Worm (Caenorhabditis elegans): Measurements from ENCODE around the gene F26D2.3.

F26D2.3 gene

ce11 chrV:16395739-16396138, 12.0 kb upstream of the F26D2.3 start, which contains the start of gene F13A7.12:
F13A7.12 (plus strand) TSS chrV:16396039.
- TF ChIP-seq unc-39 (tag; optimal IDR thresholded peaks at IDR 0.05) (no peak), snpc-4 (tag; optimal IDR thresholded peaks at IDR 0.05) (no peak), nhr-28 (tag; optimal IDR thresholded peaks at IDR 0.05) (no peak), vab-7 (GFP tag; IDR thresholded peaks at IDR 0.05) (no peak), Y5F2A.4 (GFP tag; optimal IDR thresholded peaks at IDR 0.05) (no peak), lin-1 (GFP tag; IDR thresholded peaks at IDR 0.05) (no peak), nhr-6 (tag; optimal IDR thresholded peaks at IDR 0.05) (no peak), daf-19 (GFP tag; conservative IDR thresholded peaks at IDR 0.05) (no peak), D1046.2 (GFP tag; IDR thresholded peaks at IDR 0.05) (no peak), rbr-2 (tag; optimal IDR thresholded peaks at IDR 0.05) (no peak), hlh-11 (tag; optimal IDR thresholded peaks at IDR 0.05) (no peak), T26A8.4 (GFP tag; IDR thresholded peaks at IDR 0.05) (no peak), arid-1 (GFP tag; conservative IDR thresholded peaks at IDR 0.05) (no peak), daf-8 (GFP tag; IDR thresholded peaks at IDR 0.05) (no peak), unc-130 (GFP tag; optimal IDR thresholded peaks at IDR 0.05) (no peak)

DNA sequence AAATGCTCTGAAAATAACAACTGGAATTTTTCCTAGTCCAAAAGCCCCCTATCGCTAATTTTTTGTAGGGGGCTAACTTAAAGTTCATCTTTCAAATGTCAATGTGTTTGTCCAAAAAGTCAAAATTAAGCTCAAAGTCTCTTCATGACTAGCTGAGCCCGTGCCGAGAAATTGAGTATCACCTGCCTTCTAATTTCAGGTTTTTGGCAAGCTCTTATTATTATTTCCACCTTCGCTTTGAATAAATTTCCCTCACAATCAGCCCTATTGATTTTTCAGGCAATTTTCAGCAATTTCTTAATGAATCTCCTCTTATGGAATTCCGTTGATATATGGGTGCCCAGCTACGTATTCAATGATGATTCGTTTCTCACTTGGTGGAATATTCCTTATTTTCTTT, 8.4 kb upstream of the F26D2.3 start, which contains the start of gene sre-36:
Gene sre-36 (plus strand): TSS at position 301 of the 400 bp plus-strand sequence.
- TF ChIP-seq unc-62 (GFP tag; optimal IDR thresholded peaks at IDR 0.05 in 1 of 2) (peak in 1 of 2 experiments; percentile 52), unc-62 (tag; optimal IDR thresholded peaks at IDR 0.05) (no peak), Y75B8A.6 (GFP tag; IDR thresholded peaks at IDR 0.05) (no peak), T26A8.4 (GFP tag; IDR thresholded peaks at IDR 0.05) (no peak)

DNA sequence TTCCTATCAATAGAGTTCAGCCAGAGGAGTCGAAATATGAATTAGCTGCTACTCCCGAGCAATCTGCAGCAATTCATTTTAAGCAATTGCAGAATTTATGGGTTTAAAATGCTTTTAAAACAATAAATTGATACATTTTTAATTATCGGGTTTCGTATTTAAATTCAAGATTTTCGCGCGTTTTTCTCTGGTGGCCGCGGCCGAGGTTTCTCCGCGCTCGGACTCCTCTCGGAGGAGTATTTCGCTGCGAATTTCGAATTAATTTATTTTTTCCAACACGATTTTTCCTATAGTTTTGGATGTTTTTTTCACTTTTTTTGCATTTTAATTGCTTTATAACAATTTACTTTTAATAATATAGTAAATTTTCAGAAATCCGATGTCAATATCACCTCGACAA, 6.2 kb upstream of the F26D2.3 start, which contains the start of gene F13A7.14:
Gene F13A7.14 (plus strand): TSS at position 373 of the 400 bp plus-strand sequence.
- peak in 1 of 2 experiments; percentile 87 for TF ChIP-seq lsy-2 (tag; optimal IDR thresholded peaks at IDR 0.05)
- peak; percentile 59; the same call in 1 of the 2 replicates for TF ChIP-seq tra-1 (GFP tag; IDR thresholded peaks at IDR 0.05)
- TF ChIP-seq D1046.2 (GFP tag; IDR thresholded peaks at IDR 0.05) = no peak
- TF ChIP-seq unc-130 (GFP tag; optimal IDR thresholded peaks at IDR 0.05) = peak; percentile 87
- peak; percentile 14 for TF ChIP-seq nhr-6 (tag; optimal IDR thresholded peaks at IDR 0.05)
- peak; percentile 75 for TF ChIP-seq dmd-6 (GFP tag; IDR thresholded peaks at IDR 0.05)
- TF ChIP-seq spr-3 (GFP tag; optimal IDR thresholded peaks at IDR 0.05) = peak; percentile 20
- TF ChIP-seq lin-1 (GFP tag; IDR thresholded peaks at IDR 0.05) = no peak
- no peak for TF ChIP-seq ztf-11 (tag; optimal IDR thresholded peaks at IDR 0.05)
- TF ChIP-seq lin-13 (GFP tag; optimal IDR thresholded peaks at IDR 0.05) = peak; percentile 33
- TF ChIP-seq lir-3 (tag; optimal IDR thresholded peaks at IDR 0.05) = no peak
- 0 out of 2 replicates have a peak, but pooled peaks have one; percentile 17 for TF ChIP-seq mdt-29 (GFP tag; IDR thresholded peaks at IDR 0.05)
- TF ChIP-seq zag-1 (tag; optimal IDR thresholded peaks at IDR 0.05) = no peak
- TF ChIP-seq ceh-28 (tag; optimal IDR thresholded peaks at IDR 0.05) = no peak
- TF ChIP-seq pqm-1 (tag; optimal IDR thresholded peaks at IDR 0.05) = no peak
- TF ChIP-seq vab-7 (GFP tag; IDR thresholded peaks at IDR 0.05) = 0 out of 2 replicates have a peak, but pooled peaks have one; percentile 16
- no peak for TF ChIP-seq arid-1 (GFP tag; conservative IDR thresholded peaks at IDR 0.05)
- TF ChIP-seq daf-12 (tag; optimal IDR thresholded peaks at IDR 0.05) = no peak
- TF ChIP-seq aha-1 (tag) = peak; percentile 66
- no peak for TF ChIP-seq aly-2 (tag; optimal IDR thresholded peaks at IDR 0.05)
- TF ChIP-seq ztf-7 (tag; optimal IDR thresholded peaks at IDR 0.05) = peak; percentile 42
- no peak for TF ChIP-seq lin-39 (tag; optimal IDR thresholded peaks at IDR 0.05)
- no peak for TF ChIP-seq lim-7 (GFP tag; IDR thresholded peaks at IDR 0.05)
- TF ChIP-seq daf-19 (GFP tag; conservative IDR thresholded peaks at IDR 0.05) = no peak
- TF ChIP-seq mxl-3 (GFP tag; optimal IDR thresholded peaks at IDR 0.05) = no peak
- TF ChIP-seq ces-1 (GFP tag; optimal IDR thresholded peaks at IDR 0.05) = no peak
- no peak for TF ChIP-seq nhr-41 (GFP tag; IDR thresholded peaks at IDR 0.05)
- TF ChIP-seq hif-1 (tag; optimal IDR thresholded peaks at IDR 0.05) = peak in 1 of 2 experiments; percentile 90
- peak in 1 of 2 experiments; percentile 76; a peak in 1 of 4 replicates for TF ChIP-seq madf-5 (GFP tag; IDR thresholded peaks at IDR 0.05)
- no peak for TF ChIP-seq cey-2 (tag; optimal IDR thresholded peaks at IDR 0.05; ENCODE audit: borderline replicate concordance, insufficient read depth)
- peak; percentile 38; the same call in 1 of the 2 replicates for TF ChIP-seq nhr-42 (GFP tag; IDR thresholded peaks at IDR 0.05)
- peak; percentile 73 for TF ChIP-seq lin-38 (GFP tag; IDR thresholded peaks at IDR 0.05)
- TF ChIP-seq nhr-102 (tag; optimal IDR thresholded peaks at IDR 0.05) = peak; percentile 77
- no peak for TF ChIP-seq ZK546.5 (tag; optimal IDR thresholded peaks at IDR 0.05)
- no peak for TF ChIP-seq unc-39 (tag; optimal IDR thresholded peaks at IDR 0.05)
- no peak for TF ChIP-seq ceh-62 (tag; optimal IDR thresholded peaks at IDR 0.05)
- peak; percentile 61; the same call in 1 of the 2 replicates for TF ChIP-seq ceh-44 (GFP tag; IDR thresholded peaks at IDR 0.05)
- no peak for TF ChIP-seq skn-1 (tag; optimal IDR thresholded peaks at IDR 0.05)
